Worm (Caenorhabditis elegans): ENCODE measurements around the gene mig-14.

Gene mig-14

DNA sequence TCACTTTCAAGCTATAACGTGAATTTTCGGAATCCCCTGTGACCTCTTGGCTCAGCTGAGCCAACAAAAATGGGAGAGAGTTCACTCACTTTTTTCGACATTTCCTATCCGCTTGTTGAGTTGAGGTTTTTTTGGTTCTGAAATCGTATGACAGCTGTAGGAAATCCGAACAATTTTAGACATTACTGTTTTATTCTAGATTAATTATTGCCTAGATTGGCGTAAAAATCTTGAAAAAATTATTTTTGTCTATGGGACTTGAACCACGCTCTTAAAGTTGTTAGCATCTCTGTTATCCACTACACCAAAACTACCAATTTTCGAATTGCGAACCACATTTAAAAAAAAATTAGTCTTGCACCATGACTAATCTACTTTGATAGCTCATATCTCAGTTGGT lies 42.3 kb downstream of the mig-14 start, which contains the start of gene C01B9.4:
Gene C01B9.4 (minus strand): TSS at position 101 of the 400 bp plus-strand sequence.
- TF ChIP-seq cog-1 (tag; optimal IDR thresholded peaks at IDR 0.05) (no peak), ztf-29 (GFP tag; IDR thresholded peaks at IDR 0.05) (no peak), ztf-23 (GFP tag; IDR thresholded peaks at IDR 0.05) (no peak), T22C8.4 (GFP tag; IDR thresholded peaks at IDR 0.05) (no peak), klf-2 (GFP tag; conservative IDR thresholded peaks at IDR 0.05) (no peak), flt-1 (GFP tag; IDR thresholded peaks at IDR 0.05) (no peak), ref-1 (GFP tag; conservative IDR thresholded peaks at IDR 0.05) (no peak), tab-1 (GFP tag; IDR thresholded peaks at IDR 0.05) (no peak), med-1 (GFP tag; optimal IDR thresholded peaks at IDR 0.05; ENCODE audit: insufficient read depth) (no peak)

DNA sequence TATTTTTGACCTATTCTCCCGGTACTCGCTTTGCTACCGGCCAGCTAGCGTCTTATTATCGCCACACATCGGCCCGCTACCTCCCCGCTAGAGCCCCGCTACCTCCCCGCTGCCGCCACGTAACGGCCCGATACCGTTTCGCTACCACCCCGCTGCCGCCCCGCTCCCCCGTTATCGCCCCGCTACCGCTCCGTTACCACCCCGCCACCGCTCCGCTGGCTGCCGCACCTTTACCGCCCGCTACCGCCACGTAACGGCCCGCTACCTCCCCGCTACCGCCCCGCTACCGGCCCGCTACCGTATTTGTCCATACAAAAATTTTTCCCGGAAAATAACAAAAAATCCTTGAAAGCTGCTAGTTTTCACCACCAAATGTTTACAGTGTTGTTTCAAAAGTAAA lies 44.0 kb downstream of the mig-14 start:
- TF ChIP-seq T22C8.4 (GFP tag; IDR thresholded peaks at IDR 0.05) (no peak), ztf-23 (GFP tag; IDR thresholded peaks at IDR 0.05) (0 out of 2 replicates have a peak, but pooled peaks have one; percentile 26)

DNA sequence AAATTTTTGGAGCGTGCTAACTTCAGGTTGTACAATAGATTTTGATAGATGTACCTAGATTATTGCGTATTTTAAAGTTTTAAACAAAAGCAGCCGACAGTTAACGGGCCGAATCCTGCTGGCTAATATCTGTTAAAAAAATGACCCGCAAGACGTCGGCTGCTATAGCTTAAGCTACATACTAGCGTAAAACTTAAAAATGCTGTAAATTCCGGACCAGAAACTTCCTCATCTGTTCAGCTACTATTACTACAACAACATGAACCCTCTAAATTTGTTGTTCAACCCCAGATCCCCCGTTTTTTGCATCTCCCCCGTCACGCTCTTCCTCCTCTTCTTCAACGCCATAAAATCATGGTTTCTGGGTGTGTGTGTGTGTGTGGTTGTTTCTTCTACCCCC lies 45.4 kb downstream of the mig-14 start:
- TF ChIP-seq tab-1 (GFP tag; IDR thresholded peaks at IDR 0.05), result no peak
- TF ChIP-seq klf-2 (GFP tag; conservative IDR thresholded peaks at IDR 0.05), result no peak
- TF ChIP-seq ref-1 (GFP tag; conservative IDR thresholded peaks at IDR 0.05), result no peak
- TF ChIP-seq ztf-29 (GFP tag; IDR thresholded peaks at IDR 0.05), result no peak
- TF ChIP-seq med-1 (GFP tag; optimal IDR thresholded peaks at IDR 0.05; ENCODE audit: insufficient read depth), result no peak
- TF ChIP-seq flt-1 (GFP tag; IDR thresholded peaks at IDR 0.05), result no peak
- no peak for TF ChIP-seq T22C8.4 (GFP tag; IDR thresholded peaks at IDR 0.05)
- no peak for TF ChIP-seq ztf-23 (GFP tag; IDR thresholded peaks at IDR 0.05)
- TF ChIP-seq cog-1 (tag; optimal IDR thresholded peaks at IDR 0.05), result no peak

DNA sequence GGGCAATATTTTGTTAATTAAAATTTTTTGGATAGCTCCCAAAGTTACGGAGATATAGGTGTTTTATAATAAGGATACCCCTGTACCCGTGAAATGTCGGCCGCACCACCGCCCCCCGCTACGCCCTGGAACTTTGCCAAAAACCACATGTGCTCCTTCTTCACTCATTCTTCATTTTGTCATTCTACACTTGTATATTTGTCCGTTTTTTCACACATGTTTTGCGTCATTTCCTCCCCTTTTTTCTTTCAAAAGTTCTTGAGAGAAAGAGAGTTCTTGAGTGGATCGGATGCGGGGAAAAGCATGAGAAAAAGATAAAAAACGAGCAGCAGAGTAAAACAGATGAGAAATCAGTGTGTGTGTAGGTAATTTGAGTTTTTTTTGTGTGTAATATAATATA lies 47.3 kb downstream of the mig-14 start:
- TF ChIP-seq tab-1 (GFP tag; IDR thresholded peaks at IDR 0.05) (no peak), ref-1 (GFP tag; conservative IDR thresholded peaks at IDR 0.05) (no peak), T22C8.4 (GFP tag; IDR thresholded peaks at IDR 0.05) (no peak), med-1 (GFP tag; optimal IDR thresholded peaks at IDR 0.05; ENCODE audit: insufficient read depth) (no peak), cog-1 (tag; optimal IDR thresholded peaks at IDR 0.05) (no peak), ztf-23 (GFP tag; IDR thresholded peaks at IDR 0.05) (no peak), flt-1 (GFP tag; IDR thresholded peaks at IDR 0.05) (no peak), ztf-29 (GFP tag; IDR thresholded peaks at IDR 0.05) (no peak), klf-2 (GFP tag; conservative IDR thresholded peaks at IDR 0.05) (no peak)

DNA sequence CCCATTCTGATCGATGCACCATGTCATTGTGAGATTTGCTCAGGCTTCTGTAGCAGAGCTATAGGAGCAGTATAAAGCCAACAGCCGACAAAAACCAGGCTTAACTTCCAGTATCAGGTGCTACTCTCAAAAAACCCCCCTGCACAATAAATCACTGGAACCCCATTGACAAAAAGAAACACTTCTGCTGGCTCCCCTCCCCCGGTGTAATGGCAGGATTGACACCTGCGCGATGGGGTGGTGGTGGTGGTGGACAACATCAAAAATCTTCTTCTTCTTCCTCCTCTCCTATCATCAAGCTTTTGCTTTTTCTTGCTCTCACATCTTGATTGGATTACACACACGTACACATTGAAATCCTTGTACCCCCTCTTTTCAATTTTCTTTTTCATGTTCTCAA lies 48.2 kb downstream of the mig-14 start:
- no peak for TF ChIP-seq cog-1 (tag; optimal IDR thresholded peaks at IDR 0.05)
- no peak for TF ChIP-seq T22C8.4 (GFP tag; IDR thresholded peaks at IDR 0.05)
- no peak for TF ChIP-seq ref-1 (GFP tag; conservative IDR thresholded peaks at IDR 0.05)
- no peak for TF ChIP-seq ztf-23 (GFP tag; IDR thresholded peaks at IDR 0.05)
- no peak for TF ChIP-seq ztf-29 (GFP tag; IDR thresholded peaks at IDR 0.05)
- no peak for TF ChIP-seq klf-2 (GFP tag; conservative IDR thresholded peaks at IDR 0.05)
- TF ChIP-seq med-1 (GFP tag; optimal IDR thresholded peaks at IDR 0.05; ENCODE audit: insufficient read depth), result no peak
- no peak for TF ChIP-seq tab-1 (GFP tag; IDR thresholded peaks at IDR 0.05)
- no peak for TF ChIP-seq flt-1 (GFP tag; IDR thresholded peaks at IDR 0.05)

DNA sequence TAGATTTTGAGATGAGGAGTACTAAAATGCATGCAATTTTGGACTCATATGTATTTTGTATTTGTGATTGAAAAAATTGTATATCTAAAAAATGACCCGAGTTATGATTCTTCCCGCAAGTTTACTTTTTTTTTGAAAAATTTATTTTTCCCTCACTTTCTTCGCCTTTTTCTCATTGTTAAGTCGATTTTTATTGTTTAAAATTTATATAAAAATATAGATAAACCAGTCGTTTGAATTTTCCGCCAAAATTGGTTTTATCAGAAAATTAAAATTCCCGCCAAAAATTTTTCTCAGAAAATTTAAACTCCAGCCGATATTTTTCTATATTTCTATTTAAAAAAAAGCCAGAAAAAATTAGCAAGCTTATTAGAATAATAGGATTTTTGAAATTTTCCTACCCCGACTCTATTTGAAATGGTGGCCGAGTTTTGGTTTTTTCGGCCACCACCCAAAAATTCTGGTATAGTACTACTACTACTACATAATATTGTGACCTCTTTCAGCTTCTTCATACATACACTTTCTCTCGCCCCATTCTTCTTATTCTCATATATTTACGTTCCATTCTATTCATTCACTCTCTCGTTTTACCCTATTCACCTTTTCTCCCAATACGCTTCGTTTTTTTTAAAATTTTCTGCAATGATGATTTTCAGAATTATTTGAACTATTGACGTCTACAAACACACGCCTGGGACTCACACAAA lies 50.2 kb downstream of the mig-14 start, which contains the start of gene ZK131.11:
Gene ZK131.11 (plus strand): TSS at position 660 of the 710 bp plus-strand sequence.
- TF ChIP-seq ref-1 (GFP tag; conservative IDR thresholded peaks at IDR 0.05), result no peak
- no peak for TF ChIP-seq ztf-23 (GFP tag; IDR thresholded peaks at IDR 0.05)
- no peak for TF ChIP-seq tab-1 (GFP tag; IDR thresholded peaks at IDR 0.05)
- no peak for TF ChIP-seq flt-1 (GFP tag; IDR thresholded peaks at IDR 0.05)
- TF ChIP-seq klf-2 (GFP tag; conservative IDR thresholded peaks at IDR 0.05), result no peak
- no peak for TF ChIP-seq ztf-29 (GFP tag; IDR thresholded peaks at IDR 0.05)
- no peak for TF ChIP-seq med-1 (GFP tag; optimal IDR thresholded peaks at IDR 0.05; ENCODE audit: insufficient read depth)
- no peak for TF ChIP-seq cog-1 (tag; optimal IDR thresholded peaks at IDR 0.05)

DNA sequence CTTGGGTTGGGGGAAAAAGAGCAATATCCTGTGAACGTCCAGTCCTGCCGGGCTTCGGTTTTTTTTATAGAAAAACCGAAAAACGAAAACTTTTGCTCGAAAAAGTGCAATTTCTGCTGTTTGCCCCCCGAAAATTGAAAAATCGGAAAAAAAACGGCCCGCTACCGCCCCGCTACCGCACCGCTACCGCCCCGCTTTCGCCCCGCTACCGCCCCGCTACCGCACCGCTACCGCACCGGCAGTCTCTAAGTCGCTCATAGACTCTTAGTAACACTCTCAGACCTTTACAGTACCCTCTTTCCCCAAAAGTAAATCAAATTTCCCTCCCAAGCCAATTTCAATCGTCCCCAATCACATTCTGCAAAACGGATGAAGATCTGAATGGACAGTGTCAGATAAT lies 53.6 kb downstream of the mig-14 start:
- TF ChIP-seq tab-1 (GFP tag; IDR thresholded peaks at IDR 0.05), result 0 out of 2 replicates have a peak, but pooled peaks have one; percentile 31
- TF ChIP-seq ref-1 (GFP tag; conservative IDR thresholded peaks at IDR 0.05), result no peak

DNA sequence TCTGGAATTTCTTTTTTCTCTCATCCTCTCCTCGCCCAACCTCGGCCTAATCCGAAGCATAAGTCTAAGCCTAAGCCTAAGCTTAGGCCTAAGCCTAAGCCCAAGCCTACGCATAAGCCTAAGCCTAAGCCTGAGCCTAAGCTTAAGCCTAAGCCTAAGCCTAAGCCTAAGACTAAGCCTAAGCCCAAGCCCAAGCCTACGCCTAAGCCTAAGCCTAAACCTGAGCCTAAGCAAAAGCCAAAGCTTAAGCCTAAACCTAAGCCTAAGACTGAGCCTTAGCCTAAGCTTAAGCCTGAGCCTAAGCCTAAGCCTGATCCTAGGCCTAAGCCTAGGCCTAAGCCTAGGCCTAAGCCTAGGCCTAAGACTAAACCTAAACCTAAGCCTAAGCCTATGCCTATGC lies 54.8 kb downstream of the mig-14 start:
- TF ChIP-seq ref-1 (GFP tag; conservative IDR thresholded peaks at IDR 0.05) (no peak), ztf-29 (GFP tag; IDR thresholded peaks at IDR 0.05) (peak; percentile 53), med-1 (GFP tag; optimal IDR thresholded peaks at IDR 0.05; ENCODE audit: insufficient read depth) (no peak)

All from whole organism, midembryonic.